Fruit fly (Drosophila melanogaster) whole organism, prepupa: ENCODE results near the gene RASSF8.
A peak's percentile ranks its signal among the peaks of the same experiment; 100 is the strongest.

Experiments used
- Blimp-1 ChIP-seq: fragments of 200-800 bp; sonication (Bioruptor generic); optimal IDR thresholded peaks from 3 replicates; lab custom pipeline; 2017; ENCODE audit warnings: missing biosample characterization, missing genetic modification characterization, mild to moderate bottlenecking, moderate library complexity, missing genetic modification reagents
- CG10631 ChIP-seq: fragments of 200-800 bp; sonication (Bioruptor generic); optimal IDR thresholded peaks from 2 replicates; lab custom pipeline; 2016; ENCODE audit warnings: missing biosample characterization, missing genetic modification characterization
- CG10669 ChIP-seq: fragments of 200-800 bp; sonication (Bioruptor generic); optimal IDR thresholded peaks from 3 replicates; lab custom pipeline; 2018; ENCODE audit warnings: missing biosample characterization, mild to moderate bottlenecking, missing genetic modification characterization, moderate library complexity
- CG11294 ChIP-seq: fragments of 200-800 bp; sonication (Bioruptor generic); IDR thresholded peaks from 2 replicates; pipeline ENCODE4 v1.3.6; 2022; ENCODE audit warnings: missing biosample characterization, missing genetic modification characterization
- CG11762 ChIP-seq: fragments of 200-800 bp; sonication (Bioruptor generic); optimal IDR thresholded peaks from 3 replicates; lab custom pipeline; 2016; ENCODE audit warnings: missing biosample characterization, missing genetic modification characterization; ENCODE audit not compliant: insufficient read depth
- CG11902 ChIP-seq: fragments of 200-800 bp; sonication (Bioruptor generic); optimal IDR thresholded peaks from 3 replicates; lab custom pipeline; 2016; ENCODE audit warnings: missing biosample characterization, missing genetic modification characterization
- CG15336 ChIP-seq: fragments of 200-800 bp; sonication (Bioruptor generic); IDR thresholded peaks from 2 replicates; pipeline ENCODE4 v1.3.6; 2022; ENCODE audit warnings: missing biosample characterization, missing genetic modification characterization
- CG1621 ChIP-seq: fragments of 200-800 bp; sonication (Bioruptor generic); optimal IDR thresholded peaks from 3 replicates; lab custom pipeline; 2018; ENCODE audit warnings: missing biosample characterization, mild to moderate bottlenecking, missing genetic modification characterization
- CG16779 ChIP-seq: fragments of 200-800 bp; sonication (Bioruptor generic); optimal IDR thresholded peaks from 3 replicates; lab custom pipeline; 2017; ENCODE audit warnings: missing biosample characterization, mild to moderate bottlenecking, missing genetic modification characterization
- CG3032 ChIP-seq: fragments of 200-800 bp; optimal IDR thresholded peaks from 2 replicates; lab custom pipeline; 2019; ENCODE audit warnings: missing biosample characterization, mild to moderate bottlenecking, missing genetic modification characterization, moderate library complexity
- CG31627 ChIP-seq: fragments of 200-800 bp; sonication (Bioruptor generic); optimal IDR thresholded peaks from 3 replicates; lab custom pipeline; 2016; ENCODE audit warnings: missing biosample characterization, missing genetic modification characterization
- CG34406 ChIP-seq: fragments of 200-800 bp; sonication (Bioruptor generic); optimal IDR thresholded peaks from 3 replicates; lab custom pipeline; 2016; ENCODE audit warnings: missing biosample characterization, missing genetic modification characterization
- CG3919 ChIP-seq: fragments of 200-800 bp; sonication (Bioruptor generic); optimal IDR thresholded peaks from 3 replicates; lab custom pipeline; 2016; ENCODE audit warnings: missing biosample characterization, missing genetic modification characterization
- CG4318 ChIP-seq: fragments of 200-800 bp; sonication (Bioruptor generic); optimal IDR thresholded peaks from 3 replicates; lab custom pipeline; 2017; ENCODE audit warnings: missing biosample characterization, mild to moderate bottlenecking, missing genetic modification characterization
- CG6163 ChIP-seq: fragments of 200-800 bp; sonication (Bioruptor generic); IDR thresholded peaks from 3 replicates; pipeline ENCODE4 v1.3.6; 2022; ENCODE audit warnings: missing biosample characterization, missing genetic modification characterization
- CG6276 ChIP-seq: fragments of 200-800 bp; sonication (Bioruptor generic); optimal IDR thresholded peaks from 2 replicates; lab custom pipeline; 2017; ENCODE audit warnings: missing biosample characterization, mild to moderate bottlenecking, missing genetic modification characterization
- CG6808 ChIP-seq: fragments of 200-800 bp; sonication (Bioruptor generic); optimal IDR thresholded peaks from 3 replicates; lab custom pipeline; 2017; ENCODE audit warnings: missing biosample characterization, missing genetic modification characterization, mild to moderate bottlenecking, moderate library complexity, missing genetic modification reagents
- CG6854 ChIP-seq: fragments of 200-800 bp; sonication (Bioruptor generic); optimal IDR thresholded peaks from 2 replicates; lab custom pipeline; 2017; ENCODE audit warnings: missing biosample characterization, mild to moderate bottlenecking, missing genetic modification characterization
- CG7368 ChIP-seq: fragments of 200-800 bp; sonication (Bioruptor generic); optimal IDR thresholded peaks from 3 replicates; lab custom pipeline; 2016; ENCODE audit warnings: missing biosample characterization, missing genetic modification characterization
- CG8119 ChIP-seq: fragments of 200-800 bp; sonication (Bioruptor generic); IDR thresholded peaks from 3 replicates; pipeline ENCODE4 v1.3.6; 2022; ENCODE audit warnings: missing biosample characterization, missing genetic modification characterization
- CG9139 ChIP-seq: fragments of 200-800 bp; sonication (Bioruptor generic); optimal IDR thresholded peaks from 3 replicates; lab custom pipeline; 2017; ENCODE audit warnings: missing biosample characterization, mild to moderate bottlenecking, missing genetic modification characterization
- Eip75B ChIP-seq: fragments of 200-800 bp; sonication (Bioruptor generic); optimal IDR thresholded peaks from 3 replicates; lab custom pipeline; 2016; ENCODE audit warnings: missing biosample characterization, missing genetic modification characterization
- Eip78C ChIP-seq: fragments of 200-800 bp; sonication (Bioruptor generic); peaks from one replicate; lab custom pipeline; 2016; ENCODE audit warnings: missing biosample characterization, missing genetic modification characterization
- Eip93F ChIP-seq: fragments of 200-800 bp; sonication (Bioruptor generic); optimal IDR thresholded peaks from 2 replicates; lab custom pipeline; 2016; ENCODE audit warnings: missing biosample characterization, mild to moderate bottlenecking, missing genetic modification characterization
- Gug ChIP-seq: fragments of 200-800 bp; sonication (Bioruptor generic); IDR thresholded peaks from 2 replicates; pipeline ENCODE4 v1.3.6; 2022; ENCODE audit warnings: missing biosample characterization, missing genetic modification characterization
- Hr38 ChIP-seq: sonication (Bioruptor generic); optimal IDR thresholded peaks from 2 replicates; lab custom pipeline; 2016; ENCODE audit warnings: missing biosample characterization, missing genetic modification characterization
- Hr39 ChIP-seq: fragments of 200-800 bp; sonication (Bioruptor generic); optimal IDR thresholded peaks from 2 replicates; lab custom pipeline; 2016; ENCODE audit warnings: missing biosample characterization, missing genetic modification characterization
- Hr4 ChIP-seq: fragments of 200-800 bp; sonication (Bioruptor generic); optimal IDR thresholded peaks from 3 replicates; lab custom pipeline; 2016; ENCODE audit warnings: missing biosample characterization, missing genetic modification characterization
- Lpt ChIP-seq: fragments of 200-800 bp; sonication (Bioruptor generic); optimal IDR thresholded peaks from 3 replicates; lab custom pipeline; 2016; ENCODE audit warnings: missing biosample characterization, missing genetic modification characterization
- OdsH ChIP-seq: fragments of 200-800 bp; sonication (Bioruptor generic); optimal IDR thresholded peaks from 3 replicates; lab custom pipeline; 2016; ENCODE audit warnings: missing biosample characterization, missing genetic modification characterization
- Smox ChIP-seq: fragments of 200-800 bp; sonication (Bioruptor generic); optimal IDR thresholded peaks from 3 replicates; lab custom pipeline; 2016; ENCODE audit warnings: missing biosample characterization, missing genetic modification characterization
- Sox14 ChIP-seq: fragments of 200-800 bp; sonication (Bioruptor generic); optimal IDR thresholded peaks from 3 replicates; lab custom pipeline; 2016; ENCODE audit warnings: missing biosample characterization, missing genetic modification characterization
- Sox15 ChIP-seq: fragments of 200-800 bp; sonication (Bioruptor generic); optimal IDR thresholded peaks from 3 replicates; lab custom pipeline; 2016; ENCODE audit warnings: missing biosample characterization, missing genetic modification characterization
- acj6 ChIP-seq: fragments of 200-800 bp; sonication (Bioruptor generic); optimal IDR thresholded peaks from 3 replicates; lab custom pipeline; 2016; ENCODE audit warnings: missing biosample characterization, missing genetic modification characterization
- cyc ChIP-seq: fragments of 200-800 bp; sonication (Bioruptor generic); optimal IDR thresholded peaks from 3 replicates; lab custom pipeline; 2016; ENCODE audit warnings: missing biosample characterization, missing genetic modification characterization
- dac ChIP-seq: fragments of 200-800 bp; sonication (Bioruptor generic); optimal IDR thresholded peaks from 2 replicates; lab custom pipeline; 2017; ENCODE audit warnings: missing biosample characterization, mild to moderate bottlenecking, missing genetic modification characterization
- eg ChIP-seq: fragments of 200-800 bp; sonication (Bioruptor generic); IDR thresholded peaks from 3 replicates; pipeline ENCODE4 v1.3.6; 2022; ENCODE audit warnings: missing biosample characterization, missing genetic modification characterization
- fd59A ChIP-seq: fragments of 200-800 bp; sonication (Bioruptor generic); optimal IDR thresholded peaks from 2 replicates; lab custom pipeline; 2017; ENCODE audit warnings: missing biosample characterization, mild to moderate bottlenecking, missing genetic modification characterization, missing genetic modification reagents
- fd85E ChIP-seq: fragments of 200-800 bp; sonication (Bioruptor generic); optimal IDR thresholded peaks from 3 replicates; lab custom pipeline; 2016; ENCODE audit warnings: missing biosample characterization, missing genetic modification characterization
- fkh ChIP-seq: fragments of 200-800 bp; sonication (Bioruptor generic); optimal IDR thresholded peaks from 3 replicates; lab custom pipeline; 2017; ENCODE audit warnings: missing biosample characterization, mild to moderate bottlenecking, missing genetic modification characterization, moderate library complexity
- pdm3 ChIP-seq: fragments of 200-800 bp; sonication (Bioruptor generic); optimal IDR thresholded peaks from 3 replicates; lab custom pipeline; 2016; ENCODE audit warnings: missing biosample characterization, missing genetic modification characterization
- spab ChIP-seq: fragments of 200-800 bp; sonication (Bioruptor generic); optimal IDR thresholded peaks from 2 replicates; lab custom pipeline; 2017; ENCODE audit warnings: missing biosample characterization, mild to moderate bottlenecking, missing genetic modification characterization, missing genetic modification reagents
- ss ChIP-seq, 2 experiments: fragments of 200-800 bp; sonication (Bioruptor generic); optimal IDR thresholded peaks; 2 replicates in 1 of 2; 3 replicates in 1 of 2; lab custom pipeline; 2017 to 2018; ENCODE audit warnings: mild to moderate bottlenecking in 2 of 2, missing biosample characterization in 2 of 2, missing genetic modification characterization in 2 of 2, moderate library complexity in 1 of 2
- topi ChIP-seq: fragments of 200-800 bp; sonication (Bioruptor generic); optimal IDR thresholded peaks from 3 replicates; lab custom pipeline; 2016; ENCODE audit warnings: missing biosample characterization, missing genetic modification characterization
- vri ChIP-seq: fragments of 200-800 bp; sonication (Bioruptor generic); optimal IDR thresholded peaks from 3 replicates; lab custom pipeline; 2016; ENCODE audit warnings: missing biosample characterization, mild to moderate bottlenecking, missing genetic modification characterization

RASSF8 gene

dm6 chr3R:25637294-25638174 lies 24.1 kb upstream of the RASSF8 start, which contains the start of gene jigr1 (continued):
- TF ChIP-seq Eip78C (GFP tag; lab: Kevin White, UChicago) (peak; percentile 92), acj6 (GFP tag; lab: Kevin White, UChicago) (peak; percentile 75), CG10669 (GFP tag; lab: Kevin White, UChicago) (peak; percentile 69), CG9139 (GFP tag; lab: Kevin White, UChicago) (peak; percentile 57), CG11762 (GFP tag; lab: Kevin White, UChicago) (peak; percentile 50), CG15336 (0 out of 2 replicates have a peak, but pooled peaks have one; percentile 7), Eip93F (peak; percentile 24), dac (no peak), CG10631 (GFP tag; lab: Kevin White, UChicago) (peak; percentile 56), CG3919 (GFP tag; lab: Kevin White, UChicago) (peak; percentile 75), Gug (GFP tag; lab: Robert Waterston, UW) (no peak), CG4318 (GFP tag; lab: Kevin White, UChicago) (no peak), Hr4 (GFP tag; lab: Kevin White, UChicago) (peak; percentile 2), topi (GFP tag; lab: Kevin White, UChicago) (peak; percentile 78), CG11902 (peak; percentile 10), fd59A (GFP tag; lab: Kevin White, UChicago) (peak; percentile 49), CG7368 (GFP tag; lab: Kevin White, UChicago) (peak; percentile 54), pdm3 (peak; percentile 63), OdsH (peak; percentile 64), cyc (GFP tag; lab: Kevin White, UChicago) (peak; percentile 71), Eip75B (GFP tag; lab: Kevin White, UChicago) (peak; percentile 68), eg (no peak), Blimp-1 (GFP tag; lab: Kevin White, UChicago) (peak; percentile 20), CG1621 (peak; percentile 32)
- TF ChIP-seq, all 60 proteins: peak for 48

dm6 chr3R:25638381-25638780 lies 23.2 kb upstream of the RASSF8 start:
- TF ChIP-seq CG11902 (no peak), Eip78C (GFP tag; lab: Kevin White, UChicago) (no peak), CG11762 (GFP tag; lab: Kevin White, UChicago) (no peak), CG6808 (GFP tag; lab: Kevin White, UChicago) (no peak), CG6854 (no peak), CG11294 (GFP tag; lab: Robert Waterston, UW) (no peak), Hr39 (no peak), fd85E (GFP tag; lab: Kevin White, UChicago) (no peak), CG7368 (GFP tag; lab: Kevin White, UChicago) (no peak), Hr4 (GFP tag; lab: Kevin White, UChicago) (no peak)

- TF ChIP-seq pdm3, result peak; percentile 66
- TF ChIP-seq CG16779, result no peak
- TF ChIP-seq cyc (GFP tag; lab: Kevin White, UChicago), result peak; percentile 71
- TF ChIP-seq Smox (GFP tag; lab: Kevin White, UChicago), result peak; percentile 78
- peak; percentile 67 for TF ChIP-seq CG31627 (GFP tag; lab: Kevin White, UChicago)
- peak; percentile 54 for TF ChIP-seq Sox14
- TF ChIP-seq Hr38 (GFP tag; lab: Kevin White, UChicago), result no peak
- TF ChIP-seq spab, result peak; percentile 39
- no peak for TF ChIP-seq fd85E (GFP tag; lab: Kevin White, UChicago)
- TF ChIP-seq dac, result no peak
- no peak for TF ChIP-seq fkh (GFP tag; lab: Kevin White, UChicago)
- no peak for TF ChIP-seq Gug (GFP tag; lab: Robert Waterston, UW)
- TF ChIP-seq CG8119 (GFP tag; lab: Robert Waterston, UW), result no peak
- peak; percentile 69 for TF ChIP-seq CG6808 (GFP tag; lab: Kevin White, UChicago)
- TF ChIP-seq Lpt (GFP tag; lab: Kevin White, UChicago), result no peak
- peak; percentile 8 for TF ChIP-seq CG11902
- peak; percentile 62 for TF ChIP-seq acj6 (GFP tag; lab: Kevin White, UChicago)
- TF ChIP-seq Sox15 (GFP tag; lab: Kevin White, UChicago), result peak; percentile 39
- TF ChIP-seq ss (GFP tag; optimal IDR thresholded peaks at IDR 0.05; lab: Kevin White, UChicago), result peak; percentile 37 to 70
- no peak for TF ChIP-seq CG6276 (GFP tag; lab: Kevin White, UChicago)
- TF ChIP-seq Eip93F, result peak; percentile 66
- peak; percentile 62 for TF ChIP-seq vri (GFP tag; lab: Kevin White, UChicago)
- peak; percentile 26 for TF ChIP-seq CG11762 (GFP tag; lab: Kevin White, UChicago)
- TF ChIP-seq CG6163, result peak; percentile 45; the same call in 1 of the 3 replicates
- TF ChIP-seq OdsH, result peak; percentile 45
- peak; percentile 66 for TF ChIP-seq CG34406 (GFP tag; lab: Kevin White, UChicago)
- TF ChIP-seq CG3032 (tag; lab: Kevin White, UChicago), result peak; percentile 65
Measured at dm6 chr3R:25638961-25639360, 22.6 kb upstream of the RASSF8 start.
